Fruit fly (Drosophila melanogaster) whole organism, embryonic: ENCODE data around the gene CG43954.

Experiments
- BEAF-32 ChIP-seq: fragments of 200-800 bp; sonication (Bioruptor generic); optimal IDR thresholded peaks from 3 replicates; lab custom pipeline; 2017; ENCODE audit warnings: missing biosample characterization, missing genetic modification characterization, mild to moderate bottlenecking, moderate library complexity, missing genetic modification reagents
- CG10209 ChIP-seq: fragments of 200-800 bp; sonication (Bioruptor generic); optimal IDR thresholded peaks from 3 replicates; lab custom pipeline; 2017; ENCODE audit warnings: missing biosample characterization, mild to moderate bottlenecking, missing genetic modification characterization, missing genetic modification reagents
- CG10267 ChIP-seq: fragments of 200-800 bp; sonication (Bioruptor generic); optimal IDR thresholded peaks from 2 replicates; lab custom pipeline; 2018; ENCODE audit warnings: missing biosample characterization, mild to moderate bottlenecking, missing genetic modification characterization, moderate library complexity
- CG10959 ChIP-seq: fragments of 200-800 bp; sonication (Bioruptor generic); IDR thresholded peaks from 2 replicates; pipeline ENCODE4 v1.3.6; 2022; ENCODE audit warnings: missing biosample characterization, missing genetic modification characterization
- CG11723 ChIP-seq: fragments of 200-800 bp; sonication (Bioruptor generic); optimal IDR thresholded peaks from 2 replicates; lab custom pipeline; 2017; ENCODE audit warnings: missing biosample characterization, mild to moderate bottlenecking, missing genetic modification characterization
- CG13775 ChIP-seq: fragments of 200-800 bp; sonication (Bioruptor generic); optimal IDR thresholded peaks from 3 replicates; lab custom pipeline; 2017; ENCODE audit warnings: missing biosample characterization, mild to moderate bottlenecking, missing genetic modification characterization
- CG17186 ChIP-seq: fragments of 200-800 bp; sonication (Bioruptor generic); optimal IDR thresholded peaks from 3 replicates; lab custom pipeline; 2017; ENCODE audit warnings: missing biosample characterization, missing genetic modification reagents, missing genetic modification characterization
- CG17328 ChIP-seq: fragments of 200-800 bp; sonication (Bioruptor generic); IDR thresholded peaks from 2 replicates; pipeline ENCODE4 v1.3.6; 2022; ENCODE audit warnings: missing biosample characterization, missing genetic modification characterization
- CG17829 ChIP-seq: fragments of 200-800 bp; optimal IDR thresholded peaks from 2 replicates; lab custom pipeline; 2019; ENCODE audit warnings: missing biosample characterization, mild to moderate bottlenecking, missing genetic modification characterization, moderate library complexity
- CG2116 ChIP-seq: fragments of 200-800 bp; sonication (Bioruptor generic); optimal IDR thresholded peaks from 3 replicates; lab custom pipeline; 2018; ENCODE audit warnings: missing biosample characterization, mild to moderate bottlenecking, missing genetic modification characterization
- CG3163 ChIP-seq: fragments of 200-800 bp; sonication (Bioruptor generic); optimal IDR thresholded peaks from 3 replicates; lab custom pipeline; 2016; ENCODE audit warnings: missing biosample characterization, missing genetic modification characterization
- CG3847 ChIP-seq: fragments of 200-800 bp; sonication (Bioruptor generic); IDR thresholded peaks from 2 replicates; pipeline ENCODE4 v1.3.6; 2022; ENCODE audit warnings: missing biosample characterization, missing genetic modification characterization
- CG42726 ChIP-seq: fragments of 200-800 bp; sonication (Bioruptor generic); IDR thresholded peaks from 2 replicates; pipeline ENCODE4 v1.3.6; 2022; ENCODE audit warnings: missing biosample characterization, missing genetic modification characterization; ENCODE audit not compliant: partially characterized antibody
- CG4730 ChIP-seq: fragments of 200-800 bp; sonication (Bioruptor generic); IDR thresholded peaks from 2 replicates; pipeline ENCODE4 v1.3.6; 2022; ENCODE audit warnings: missing biosample characterization, missing genetic modification characterization
- CG5245 ChIP-seq: fragments of 200-800 bp; sonication (Bioruptor generic); optimal IDR thresholded peaks from 3 replicates; lab custom pipeline; 2016; ENCODE audit warnings: missing biosample characterization, missing genetic modification characterization
- CG6272 ChIP-seq: fragments of 200-800 bp; sonication (Bioruptor generic); IDR thresholded peaks from 2 replicates; pipeline ENCODE4 v1.3.6; 2022; ENCODE audit warnings: missing biosample characterization, missing genetic modification characterization
- CG6765 ChIP-seq: fragments of 200-800 bp; sonication (Bioruptor generic); optimal IDR thresholded peaks from 3 replicates; lab custom pipeline; 2017; ENCODE audit warnings: missing biosample characterization, mild to moderate bottlenecking, missing genetic modification characterization
- CG8281 ChIP-seq: fragments of 200-800 bp; sonication (Bioruptor generic); optimal IDR thresholded peaks from 2 replicates; lab custom pipeline; 2018; ENCODE audit warnings: missing biosample characterization, mild to moderate bottlenecking, missing genetic modification characterization, moderate library complexity
- CG9932 ChIP-seq: fragments of 200-800 bp; sonication (Bioruptor generic); IDR thresholded peaks from 2 replicates; pipeline ENCODE4 v1.3.6; 2022; ENCODE audit warnings: missing biosample characterization, missing genetic modification characterization
- CHES-1-like ChIP-seq: fragments of 200-800 bp; sonication (Bioruptor generic); optimal IDR thresholded peaks from 2 replicates; lab custom pipeline; 2016; ENCODE audit warnings: missing biosample characterization, missing genetic modification characterization
- Chrac-16 ChIP-seq: fragments of 200-800 bp; sonication (Bioruptor generic); optimal IDR thresholded peaks from 3 replicates; lab custom pipeline; 2016; ENCODE audit warnings: missing biosample characterization, missing genetic modification characterization
- HLH3B ChIP-seq: fragments of 200-800 bp; sonication (Bioruptor generic); IDR thresholded peaks from 2 replicates; pipeline ENCODE4 v1.3.6; 2022; ENCODE audit warnings: missing biosample characterization, missing genetic modification characterization
- HLHmδ ChIP-seq: fragments of 200-800 bp; sonication (Bioruptor generic); optimal IDR thresholded peaks from 2 replicates; lab custom pipeline; 2018; ENCODE audit warnings: missing biosample characterization, mild to moderate bottlenecking, missing genetic modification characterization, moderate library complexity
- Hmr ChIP-seq: fragments of 200-800 bp; sonication (Bioruptor generic); optimal IDR thresholded peaks from 3 replicates; lab custom pipeline; 2017; ENCODE audit warnings: mild to moderate bottlenecking, missing biosample characterization, missing genetic modification reagents, missing genetic modification characterization
- Hr39 ChIP-seq: fragments of >200 bp; optimal IDR thresholded peaks from 2 replicates; lab custom pipeline; 2017
- Jarid2 ChIP-seq: fragments of 200-800 bp; sonication (Bioruptor generic); optimal IDR thresholded peaks from 3 replicates; lab custom pipeline; 2017; ENCODE audit warnings: mild to moderate bottlenecking, missing biosample characterization, missing genetic modification reagents, missing genetic modification characterization
- Kr ChIP-seq: fragments of 200-800 bp; sonication (Bioruptor generic); optimal IDR thresholded peaks from 2 replicates; lab custom pipeline; 2017; ENCODE audit warnings: missing biosample characterization, mild to moderate bottlenecking, missing genetic modification characterization
- Mes4 ChIP-seq: fragments of 200-800 bp; sonication (Bioruptor generic); optimal IDR thresholded peaks from 2 replicates; lab custom pipeline; 2016; ENCODE audit warnings: missing biosample characterization, missing genetic modification characterization
- Myb ChIP-seq: fragments of 200-800 bp; sonication (Bioruptor generic); optimal IDR thresholded peaks from 2 replicates; lab custom pipeline; 2016; ENCODE audit warnings: missing biosample characterization, missing genetic modification characterization
- PHDP ChIP-seq: fragments of 200-800 bp; sonication (Bioruptor generic); optimal IDR thresholded peaks from 3 replicates; lab custom pipeline; 2018; ENCODE audit warnings: missing biosample characterization, mild to moderate bottlenecking, missing genetic modification characterization, moderate library complexity
- Scr ChIP-seq: fragments of 200-800 bp; sonication (Bioruptor generic); IDR thresholded peaks from 2 replicates; pipeline ENCODE4 v1.3.6; 2022; ENCODE audit warnings: missing biosample characterization, missing genetic modification characterization; ENCODE audit not compliant: partially characterized antibody
- Spps ChIP-seq: fragments of 200-800 bp; sonication (Bioruptor generic); optimal IDR thresholded peaks from 2 replicates; lab custom pipeline; 2018; ENCODE audit warnings: missing biosample characterization, mild to moderate bottlenecking, missing genetic modification characterization
- Ssrp ChIP-seq: fragments of 200-800 bp; sonication (Bioruptor generic); optimal IDR thresholded peaks from 2 replicates; lab custom pipeline; 2018; ENCODE audit warnings: missing biosample characterization, mild to moderate bottlenecking, missing genetic modification characterization, moderate library complexity
- abd-A ChIP-seq: fragments of 200-800 bp; sonication (Bioruptor generic); optimal IDR thresholded peaks from 3 replicates; lab custom pipeline; 2019; ENCODE audit warnings: missing biosample characterization, mild to moderate bottlenecking, missing genetic modification characterization, moderate library complexity
- cato ChIP-seq: fragments of 200-800 bp; sonication (Bioruptor generic); optimal IDR thresholded peaks from 2 replicates; lab custom pipeline; 2016; ENCODE audit warnings: missing biosample characterization, missing genetic modification characterization, borderline replicate concordance
- caup ChIP-seq: fragments of 200-800 bp; sonication (Bioruptor generic); optimal IDR thresholded peaks from 3 replicates; lab custom pipeline; 2017; ENCODE audit warnings: missing biosample characterization, mild to moderate bottlenecking, missing genetic modification characterization, moderate library complexity; ENCODE audit not compliant: severe bottlenecking
- ci ChIP-seq: fragments of 200-800 bp; sonication (Bioruptor generic); IDR thresholded peaks from 3 replicates; pipeline ENCODE4 v1.3.6; 2022; ENCODE audit warnings: missing biosample characterization, missing genetic modification characterization
- gcm2 ChIP-seq: fragments of 200-800 bp; sonication (Bioruptor generic); optimal IDR thresholded peaks from 2 replicates; lab custom pipeline; 2016; ENCODE audit warnings: missing biosample characterization, missing genetic modification characterization
- hbn ChIP-seq: fragments of 200-800 bp; sonication (Bioruptor generic); IDR thresholded peaks from 2 replicates; pipeline ENCODE4 v1.3.6; 2022; ENCODE audit warnings: missing biosample characterization, missing genetic modification characterization; ENCODE audit not compliant: partially characterized antibody
- kay ChIP-seq: fragments of 200-800 bp; sonication (Bioruptor generic); optimal IDR thresholded peaks from 2 replicates; lab custom pipeline; 2016; ENCODE audit warnings: missing biosample characterization, missing genetic modification characterization
- klu ChIP-seq: fragments of 200-800 bp; sonication (Bioruptor generic); IDR thresholded peaks from 2 replicates; pipeline ENCODE4 v1.3.6; 2022; ENCODE audit warnings: missing biosample characterization, missing genetic modification characterization
- p53 ChIP-seq: fragments of 200-800 bp; sonication (Bioruptor generic); optimal IDR thresholded peaks from 2 replicates; lab custom pipeline; 2016; ENCODE audit warnings: missing biosample characterization, missing genetic modification characterization
- pfk ChIP-seq: fragments of 200-800 bp; sonication (Bioruptor generic); optimal IDR thresholded peaks from 2 replicates; lab custom pipeline; 2018; ENCODE audit warnings: missing biosample characterization, mild to moderate bottlenecking, missing genetic modification characterization, moderate library complexity
- pita ChIP-seq: fragments of 200-800 bp; sonication (Bioruptor generic); optimal IDR thresholded peaks from 2 replicates; lab custom pipeline; 2017; ENCODE audit warnings: missing biosample characterization, mild to moderate bottlenecking, missing genetic modification characterization
- schlank ChIP-seq: fragments of 200-800 bp; sonication (Bioruptor generic); optimal IDR thresholded peaks from 2 replicates; lab custom pipeline; 2018; ENCODE audit warnings: missing biosample characterization, mild to moderate bottlenecking, missing genetic modification characterization
- ssp ChIP-seq: fragments of 200-800 bp; sonication (Bioruptor generic); IDR thresholded peaks from 2 replicates; pipeline ENCODE4 v1.3.6; 2022; ENCODE audit warnings: missing biosample characterization, missing genetic modification characterization
- stc ChIP-seq: fragments of 200-800 bp; sonication (Bioruptor generic); IDR thresholded peaks from 2 replicates; pipeline ENCODE4 v1.3.6; 2022; ENCODE audit warnings: missing biosample characterization, missing genetic modification characterization
- tap ChIP-seq: fragments of 200-800 bp; optimal IDR thresholded peaks from 3 replicates; lab custom pipeline; 2019; ENCODE audit warnings: missing biosample characterization, mild to moderate bottlenecking, missing genetic modification characterization, moderate library complexity
- usp ChIP-seq: fragments of >200 bp; optimal IDR thresholded peaks from 2 replicates; lab custom pipeline; 2017; ENCODE audit warnings: missing biosample characterization, missing genetic modification characterization

Gene CG43954

DNA sequence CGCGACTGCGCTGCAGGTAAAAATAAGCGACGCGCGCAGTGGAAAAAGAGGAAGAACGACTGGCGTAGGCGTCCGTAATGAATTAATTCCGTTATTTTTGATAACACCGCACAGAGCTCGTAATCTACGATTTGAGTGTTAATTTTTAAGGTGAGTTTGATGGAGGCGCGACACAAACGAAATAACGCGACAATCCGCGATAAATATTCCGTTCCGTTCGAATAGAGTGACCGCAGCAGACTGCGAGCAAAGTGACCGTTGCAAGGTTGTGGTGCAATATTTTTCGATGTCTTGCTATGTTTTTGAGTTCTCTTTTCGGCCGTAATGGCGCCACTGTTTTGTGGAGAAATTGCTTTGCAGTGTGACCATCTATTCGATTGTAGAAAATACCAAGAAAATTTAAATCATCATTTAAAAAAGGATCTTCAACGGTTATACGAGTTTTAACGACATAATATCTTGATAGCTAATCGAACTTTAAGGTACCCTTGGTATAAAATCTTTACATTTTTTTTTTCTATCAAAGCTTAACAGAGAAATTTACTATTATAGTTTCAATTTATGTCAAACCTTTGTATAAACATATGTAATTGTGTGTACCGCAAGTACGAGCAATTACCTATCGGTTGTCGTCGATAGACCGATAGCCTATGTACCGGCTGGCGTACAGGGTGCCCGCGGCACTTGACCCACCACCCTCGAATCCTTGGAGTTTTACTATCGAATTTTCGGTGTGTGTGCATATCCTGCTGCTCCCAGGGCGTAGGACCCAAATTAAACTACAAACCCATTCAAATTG is at the start of gene CG43954, which contains the start of the genes Lasp and Dab (continued):
- TF ChIP-seq HLHmδ (GFP tag; lab: Kevin White, UChicago) (peak; percentile 86), CG2116 (GFP tag; lab: Kevin White, UChicago) (peak; percentile 70), CG17186 (GFP tag; lab: Kevin White, UChicago) (peak; percentile 59), Spps (tag; lab: Kevin White, UChicago) (peak; percentile 8), cato (no peak), ssp (GFP tag; lab: Robert Waterston, UW) (no peak), schlank (tag; lab: Kevin White, UChicago) (no peak), CG4730 (GFP tag; lab: Robert Waterston, UW) (no peak), CG3847 (GFP tag; lab: Robert Waterston, UW) (peak; percentile 43; the same call in 1 of the 2 replicates), BEAF-32 (peak; percentile 65), abd-A (tag; lab: Kevin White, UChicago) (peak; percentile 30), ci (GFP tag; lab: Robert Waterston, UW) (peak; percentile 76; the same call in 2 of the 3 replicates), Ssrp (tag; lab: Kevin White, UChicago) (peak; percentile 6), CG17328 (GFP tag; lab: Robert Waterston, UW) (peak; percentile 59), Chrac-16 (GFP tag; lab: Kevin White, UChicago) (peak; percentile 10), CG13775 (GFP tag; lab: Kevin White, UChicago) (no peak), CG10209 (GFP tag; lab: Kevin White, UChicago) (no peak), CG42726 (GFP tag; lab: Robert Waterston, UW) (peak; percentile 70; the same call in 1 of the 2 replicates), kay (GFP tag; lab: Kevin White, UChicago) (no peak), CG5245 (GFP tag; lab: Kevin White, UChicago) (no peak), CHES-1-like (GFP tag; lab: Kevin White, UChicago) (no peak), HLH3B (no peak; the same call in 1 of the 2 replicates), klu (GFP tag; lab: Robert Waterston, UW) (no peak), CG6765 (GFP tag; lab: Kevin White, UChicago) (peak; percentile 13), CG10959 (no peak), pfk (GFP tag; lab: Kevin White, UChicago) (peak; percentile 62), CG9932 (GFP tag; lab: Robert Waterston, UW) (peak; percentile 50), caup (GFP tag; lab: Kevin White, UChicago) (peak; percentile 24), PHDP (tag; lab: Kevin White, UChicago) (peak; percentile 9), Hmr (GFP tag; lab: Kevin White, UChicago) (peak; percentile 78), tap (no peak), Scr (no peak; the same call in none of the 2 replicates), CG8281 (tag; lab: Kevin White, UChicago) (no peak), CG3163 (GFP tag; lab: Kevin White, UChicago) (peak; percentile 28), p53 (GFP tag; lab: Kevin White, UChicago) (no peak), CG10267 (tag; lab: Kevin White, UChicago) (peak; percentile 47), CG17829 (tag; lab: Kevin White, UChicago) (peak; percentile 27), Jarid2 (peak; percentile 93), CG11723 (GFP tag; lab: Kevin White, UChicago) (peak; percentile 3), Myb (GFP tag; lab: Kevin White, UChicago) (peak; percentile 95), stc (peak; percentile 60), Kr (GFP tag; lab: Kevin White, UChicago) (no peak), Mes4 (GFP tag; lab: Kevin White, UChicago) (peak; percentile 53), CG6272 (no peak), Hr39 (no peak), gcm2 (GFP tag; lab: Kevin White, UChicago) (no peak), usp (no peak), hbn (GFP tag; lab: Robert Waterston, UW) (no peak), pita (GFP tag; lab: Kevin White, UChicago) (peak; percentile 10)
